Worm (Caenorhabditis elegans) whole organism, L4/young adult: ENCODE data around the gene ciao-2B.

Experiments
- dao-5 ChIP-seq: sonication (generic microtip); optimal IDR thresholded peaks from 2 replicates; lab custom pipeline; 2016; ENCODE audit warnings: missing genotype, missing genetic modification characterization, moderate library complexity, missing compliant biosample characterization
- him-1 ChIP-seq: sonication (generic microtip); optimal IDR thresholded peaks from 2 replicates; lab custom pipeline; 2016; ENCODE audit warnings: missing genotype, missing genetic modification reagents, missing genetic modification characterization, missing compliant biosample characterization

ce11 chrIII:13471504-13471903 lies 32.2 kb upstream of the ciao-2B start, which contains the start of gene pssy-2:
- TF ChIP-seq him-1 (tag; lab: Kevin White, UChicago) (no peak), dao-5 (no peak)
